Fruit fly (Drosophila melanogaster) whole organism, embryonic: ENCODE measurements around the gene Arp10.

Source experiments
- ATbp ChIP-seq: fragments of 200-800 bp; sonication (Bioruptor generic); optimal IDR thresholded peaks from 2 replicates; lab custom pipeline; 2017; ENCODE audit warnings: missing biosample characterization, mild to moderate bottlenecking, missing genetic modification characterization, missing genetic modification reagents
- Bgb ChIP-seq: fragments of 200-800 bp; sonication (Bioruptor generic); IDR thresholded peaks from 2 replicates; pipeline ENCODE4 v1.3.6; 2022; ENCODE audit warnings: missing biosample characterization, missing genetic modification characterization; ENCODE audit not compliant: partially characterized antibody
- CG10565 ChIP-seq: fragments of 200-800 bp; sonication (Bioruptor generic); optimal IDR thresholded peaks from 3 replicates; lab custom pipeline; 2016; ENCODE audit warnings: missing biosample characterization, mild to moderate bottlenecking, missing genetic modification characterization
- CG11085 ChIP-seq: fragments of 200-800 bp; sonication (Bioruptor generic); IDR thresholded peaks from 2 replicates; pipeline ENCODE4 v1.3.6; 2022; ENCODE audit warnings: missing biosample characterization, missing genetic modification characterization
- CG14860 ChIP-seq: fragments of 200-800 bp; sonication (Bioruptor generic); IDR thresholded peaks from 3 replicates; pipeline ENCODE4 v1.3.6; 2022; ENCODE audit warnings: missing biosample characterization, missing genetic modification characterization; ENCODE audit not compliant: partially characterized antibody
- CG15011 ChIP-seq: fragments of 200-800 bp; sonication (Bioruptor generic); optimal IDR thresholded peaks from 3 replicates; lab custom pipeline; 2018; ENCODE audit warnings: missing biosample characterization, mild to moderate bottlenecking, missing genetic modification characterization
- CG16779 ChIP-seq: fragments of 200-800 bp; sonication (Bioruptor generic); IDR thresholded peaks from 2 replicates; pipeline ENCODE4 v1.3.6; 2022; ENCODE audit warnings: missing biosample characterization, missing genetic modification characterization
- CG16815 ChIP-seq: fragments of 200-800 bp; sonication (Bioruptor generic); optimal IDR thresholded peaks from 3 replicates; lab custom pipeline; 2017; ENCODE audit warnings: missing biosample characterization, mild to moderate bottlenecking, missing genetic modification characterization
- CG17361 ChIP-seq: fragments of 200-800 bp; sonication (Bioruptor generic); IDR thresholded peaks from 3 replicates; pipeline ENCODE4 v1.3.6; 2022; ENCODE audit warnings: missing biosample characterization, missing genetic modification characterization
- CG2116 ChIP-seq: fragments of 200-800 bp; sonication (Bioruptor generic); optimal IDR thresholded peaks from 3 replicates; lab custom pipeline; 2018; ENCODE audit warnings: missing biosample characterization, mild to moderate bottlenecking, missing genetic modification characterization
- CG2199 ChIP-seq: fragments of 200-800 bp; sonication (Bioruptor generic); IDR thresholded peaks from 3 replicates; pipeline ENCODE4 v1.3.6; 2022; ENCODE audit warnings: missing biosample characterization, missing genetic modification characterization
- CG4404 ChIP-seq: fragments of 200-800 bp; sonication (Bioruptor generic); IDR thresholded peaks from 2 replicates; pipeline ENCODE4 v1.3.6; 2022; ENCODE audit warnings: missing biosample characterization, missing genetic modification characterization
- CG5953 ChIP-seq: fragments of 200-800 bp; sonication (Bioruptor generic); IDR thresholded peaks from 2 replicates; pipeline ENCODE4 v1.3.6; 2022; ENCODE audit warnings: missing biosample characterization, missing genetic modification characterization
- CG6791 ChIP-seq: fragments of 200-800 bp; sonication (Bioruptor generic); IDR thresholded peaks from 3 replicates; pipeline ENCODE4 v1.3.6; 2022; ENCODE audit warnings: missing biosample characterization, missing genetic modification characterization; ENCODE audit not compliant: partially characterized antibody
- CG7987 ChIP-seq: fragments of 200-800 bp; sonication (Bioruptor generic); optimal IDR thresholded peaks from 2 replicates; lab custom pipeline; 2018; ENCODE audit warnings: missing biosample characterization, mild to moderate bottlenecking, missing genetic modification characterization, moderate library complexity
- CG8765 ChIP-seq: fragments of 200-800 bp; sonication (Bioruptor generic); IDR thresholded peaks from 2 replicates; pipeline ENCODE4 v1.3.6; 2022; ENCODE audit warnings: missing biosample characterization, missing genetic modification characterization
- CG9609 ChIP-seq: fragments of 200-800 bp; sonication (Bioruptor generic); optimal IDR thresholded peaks from 3 replicates; lab custom pipeline; 2016; ENCODE audit warnings: missing biosample characterization, missing genetic modification characterization
- CoRest ChIP-seq: fragments of 200-800 bp; sonication (Bioruptor generic); optimal IDR thresholded peaks from 3 replicates; lab custom pipeline; 2018; ENCODE audit warnings: missing biosample characterization, mild to moderate bottlenecking, missing genetic modification characterization, moderate library complexity
- Dad ChIP-seq: fragments of 200-800 bp; sonication (Bioruptor generic); optimal IDR thresholded peaks from 3 replicates; lab custom pipeline; 2016; ENCODE audit warnings: missing biosample characterization, missing genetic modification characterization
- Dip2 ChIP-seq: fragments of 200-800 bp; sonication (Bioruptor generic); IDR thresholded peaks from 2 replicates; pipeline ENCODE4 v1.3.6; 2022; ENCODE audit warnings: missing biosample characterization, missing genetic modification characterization
- Dip3 ChIP-seq: fragments of 200-800 bp; sonication (Bioruptor generic); optimal IDR thresholded peaks from 3 replicates; lab custom pipeline; 2016; ENCODE audit warnings: missing biosample characterization, missing genetic modification characterization
- Dll ChIP-seq: fragments of 200-800 bp; sonication (Bioruptor generic); IDR thresholded peaks from 4 replicates; pipeline ENCODE4 v1.3.6; 2022; ENCODE audit warnings: missing biosample characterization, missing genetic modification characterization; ENCODE audit not compliant: partially characterized antibody
- Hr3 ChIP-seq: fragments of 200-800 bp; sonication (Bioruptor generic); optimal IDR thresholded peaks from 3 replicates; lab custom pipeline; 2016; ENCODE audit warnings: missing biosample characterization, missing genetic modification characterization
- Hr39 ChIP-seq: fragments of >200 bp; optimal IDR thresholded peaks from 2 replicates; lab custom pipeline; 2017
- MBD-R2 ChIP-seq: fragments of 200-800 bp; sonication (Bioruptor generic); IDR thresholded peaks from 2 replicates; pipeline ENCODE4 v1.3.6; 2022; ENCODE audit warnings: missing biosample characterization, missing genetic modification characterization
- Oaz ChIP-seq: fragments of 200-800 bp; sonication (Bioruptor generic); IDR thresholded peaks from 2 replicates; pipeline ENCODE4 v1.3.6; 2022; ENCODE audit warnings: missing biosample characterization, missing genetic modification characterization
- Optix ChIP-seq: fragments of 200-800 bp; sonication (Bioruptor generic); IDR thresholded peaks from 3 replicates; pipeline ENCODE4 v1.3.6; 2022; ENCODE audit warnings: missing biosample characterization, missing genetic modification characterization
- PHDP ChIP-seq: fragments of 200-800 bp; sonication (Bioruptor generic); optimal IDR thresholded peaks from 3 replicates; lab custom pipeline; 2018; ENCODE audit warnings: missing biosample characterization, mild to moderate bottlenecking, missing genetic modification characterization, moderate library complexity
- Pdp1 ChIP-seq, 2 experiments: fragments of 200-800 bp; sonication (Bioruptor generic); optimal IDR thresholded peaks; 3 replicates each; lab custom pipeline; 2016; ENCODE audit warnings: missing biosample characterization in 2 of 2, missing genetic modification characterization in 2 of 2, mild to moderate bottlenecking in 1 of 2, moderate library complexity in 1 of 2
- Poxn ChIP-seq: fragments of 200-800 bp; sonication (Bioruptor generic); IDR thresholded peaks from 2 replicates; pipeline ENCODE4 v1.3.6; 2022; ENCODE audit warnings: missing biosample characterization, missing genetic modification characterization
- Sin3A ChIP-seq: fragments of >200 bp; optimal IDR thresholded peaks from 2 replicates; lab custom pipeline; 2018
- Six4 ChIP-seq: fragments of 200-800 bp; sonication (Bioruptor generic); optimal IDR thresholded peaks from 2 replicates; lab custom pipeline; 2016; ENCODE audit warnings: missing biosample characterization, missing genetic modification characterization
- Sox100B ChIP-seq: fragments of 200-800 bp; sonication (Bioruptor generic); optimal IDR thresholded peaks from 3 replicates; lab custom pipeline; 2018; ENCODE audit warnings: missing biosample characterization, mild to moderate bottlenecking, missing genetic modification characterization
- Sry-β ChIP-seq: fragments of 200-800 bp; sonication (Bioruptor generic); optimal IDR thresholded peaks from 2 replicates; lab custom pipeline; 2018; ENCODE audit warnings: missing biosample characterization, mild to moderate bottlenecking, missing genetic modification characterization, moderate library complexity
- Trl ChIP-seq, 3 experiments: fragments of >200 bp in 2 of 3; fragments of 200-800 bp in 1 of 3; sonication (Bioruptor generic) in 1 of 3; optimal IDR thresholded peaks; 2 replicates in 1 of 3; 3 replicates in 2 of 3; lab custom pipeline; 2016 to 2017; ENCODE audit warnings: missing biosample characterization in 1 of 3, missing genetic modification characterization in 1 of 3
- bigmax ChIP-seq: fragments of 200-800 bp; sonication (Bioruptor generic); optimal IDR thresholded peaks from 2 replicates; lab custom pipeline; 2018; ENCODE audit warnings: missing biosample characterization, mild to moderate bottlenecking, missing genetic modification characterization
- croc ChIP-seq: fragments of 200-800 bp; sonication (Bioruptor generic); conservative IDR thresholded peaks from 3 replicates; pipeline ENCODE4 v1.3.6; 2022; ENCODE audit warnings: missing biosample characterization, missing genetic modification characterization
- crp ChIP-seq, 2 experiments: fragments of 200-800 bp; sonication (Bioruptor generic); optimal IDR thresholded peaks; 2 replicates in 1 of 2; 3 replicates in 1 of 2; lab custom pipeline; 2017; ENCODE audit warnings: missing biosample characterization in 2 of 2, missing genetic modification characterization in 2 of 2, mild to moderate bottlenecking in 1 of 2, moderate library complexity in 1 of 2
- dmrt99B ChIP-seq: fragments of 200-800 bp; sonication (Bioruptor generic); optimal IDR thresholded peaks from 2 replicates; lab custom pipeline; 2018; ENCODE audit warnings: missing biosample characterization, mild to moderate bottlenecking, missing genetic modification characterization, moderate library complexity
- emc ChIP-seq: fragments of 200-800 bp; sonication (Bioruptor generic); optimal IDR thresholded peaks from 2 replicates; lab custom pipeline; 2016; ENCODE audit warnings: missing biosample characterization, missing genetic modification characterization
- hb ChIP-seq: fragments of 200-800 bp; sonication (Bioruptor generic); IDR thresholded peaks from 3 replicates; pipeline ENCODE4 v1.3.6; 2022; ENCODE audit warnings: missing biosample characterization, missing genetic modification characterization; ENCODE audit not compliant: partially characterized antibody
- hth ChIP-seq: fragments of >200 bp; optimal IDR thresholded peaks from 2 replicates; lab custom pipeline; 2017; ENCODE audit warnings: inconsistent platforms
- inv ChIP-seq: fragments of 200-800 bp; sonication (Bioruptor generic); IDR thresholded peaks from 2 replicates; pipeline ENCODE4 v1.3.6; 2022; ENCODE audit warnings: missing biosample characterization, missing genetic modification characterization; ENCODE audit not compliant: partially characterized antibody
- jing ChIP-seq: fragments of 200-800 bp; sonication (Bioruptor generic); optimal IDR thresholded peaks from 2 replicates; lab custom pipeline; 2018; ENCODE audit warnings: missing biosample characterization, mild to moderate bottlenecking, missing genetic modification characterization
- tgo ChIP-seq: fragments of 200-800 bp; sonication (Bioruptor generic); IDR thresholded peaks from 3 replicates; pipeline ENCODE4 v1.3.6; 2022; ENCODE audit warnings: missing biosample characterization, missing genetic modification characterization
- unc-4 ChIP-seq: fragments of 200-800 bp; sonication (Bioruptor generic); IDR thresholded peaks from 2 replicates; pipeline ENCODE4 v1.3.6; 2022; ENCODE audit warnings: missing biosample characterization, missing genetic modification characterization; ENCODE audit not compliant: partially characterized antibody
- unpg ChIP-seq: fragments of 200-800 bp; sonication (Bioruptor generic); optimal IDR thresholded peaks from 3 replicates; lab custom pipeline; 2018; ENCODE audit warnings: missing biosample characterization, mild to moderate bottlenecking, missing genetic modification characterization, moderate library complexity
- vnd ChIP-seq: fragments of 200-800 bp; sonication (Bioruptor generic); IDR thresholded peaks from 3 replicates; pipeline ENCODE4 v1.3.6; 2022; ENCODE audit warnings: missing biosample characterization, missing genetic modification characterization; ENCODE audit not compliant: partially characterized antibody
- z ChIP-seq: fragments of 200-800 bp; sonication (Bioruptor generic); IDR thresholded peaks from 3 replicates; pipeline ENCODE4 v1.3.6; 2022; ENCODE audit warnings: missing biosample characterization, missing genetic modification characterization
- zen2 ChIP-seq: fragments of 200-800 bp; sonication (Bioruptor generic); IDR thresholded peaks from 3 replicates; pipeline ENCODE4 v1.3.6; 2022; ENCODE audit warnings: missing biosample characterization, missing genetic modification characterization; ENCODE audit not compliant: partially characterized antibody

Arp10 gene

DNA sequence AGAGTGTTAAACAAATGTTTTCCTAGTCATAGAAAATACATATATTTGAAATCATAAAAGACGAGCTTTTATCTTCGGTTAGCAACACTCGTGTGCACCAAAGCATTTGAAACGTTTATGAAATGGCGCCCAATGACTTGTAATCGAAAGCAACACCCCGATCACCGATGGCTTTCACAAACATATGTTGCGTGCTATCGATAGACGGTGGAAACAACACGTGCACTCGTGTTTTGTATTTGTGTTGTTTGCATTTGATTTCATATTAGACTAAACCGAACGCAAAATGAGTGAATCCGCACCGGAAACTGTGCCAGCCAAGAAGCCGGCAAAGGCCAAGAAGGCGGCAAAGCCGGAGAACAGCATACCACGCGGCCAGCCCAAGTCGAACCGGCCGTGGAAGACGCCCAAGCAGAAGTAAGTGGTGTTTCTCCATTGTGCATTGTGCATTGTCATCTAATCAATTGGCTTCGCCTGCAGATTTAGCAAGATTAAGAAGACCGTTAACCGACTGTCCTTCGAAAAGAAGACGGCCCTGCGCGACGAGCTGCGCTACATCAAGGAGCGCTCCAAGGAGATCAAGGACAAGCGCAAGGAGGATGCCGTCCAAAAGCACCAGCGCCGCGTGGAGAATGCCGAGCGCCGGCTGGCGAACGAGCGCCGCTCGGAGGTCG, 29.8 kb downstream of the Arp10 start, which contains the start of gene CG14210 (continued):
- TF ChIP-seq zen2 (GFP tag; lab: Robert Waterston, UW) (peak; percentile 78), CG7987 (GFP tag; lab: Kevin White, UChicago) (peak; percentile 2), CG17361 (no peak), tgo (GFP tag; lab: Robert Waterston, UW) (no peak), CG4404 (GFP tag; lab: Robert Waterston, UW) (no peak), Oaz (GFP tag; lab: Robert Waterston, UW) (no peak), hb (GFP tag; lab: Robert Waterston, UW) (peak; percentile 66; the same call in 1 of the 3 replicates), CG6791 (GFP tag; lab: Robert Waterston, UW) (peak; percentile 75; the same call in 2 of the 3 replicates), z (GFP tag; lab: Robert Waterston, UW) (no peak), Poxn (no peak), Bgb (GFP tag; lab: Robert Waterston, UW) (peak; percentile 71), CG15011 (GFP tag; lab: Kevin White, UChicago) (no peak), Hr3 (no peak), CG2116 (GFP tag; lab: Kevin White, UChicago) (peak; percentile 97), MBD-R2 (GFP tag; lab: Robert Waterston, UW) (peak; percentile 70), CG16779 (GFP tag; lab: Robert Waterston, UW) (no peak), vnd (GFP tag; lab: Robert Waterston, UW) (peak; percentile 65), unc-4 (GFP tag; lab: Robert Waterston, UW) (peak; percentile 64), Hr39 (lab: Kevin White, UChicago) (no peak), Dip3 (GFP tag; lab: Kevin White, UChicago) (no peak), emc (GFP tag; lab: Kevin White, UChicago) (no peak), CG11085 (GFP tag; lab: Robert Waterston, UW) (no peak), unpg (GFP tag; lab: Kevin White, UChicago) (no peak), CG2199 (GFP tag; lab: Robert Waterston, UW) (no peak), inv (peak; percentile 48; the same call in 1 of the 2 replicates), Dll (peak; percentile 62; the same call in 3 of the 4 replicates), Trl (optimal IDR thresholded peaks at IDR 0.05; lab: Kevin White, UChicago) (no peak), Trl (GFP tag; optimal IDR thresholded peaks at IDR 0.05; lab: Kevin White, UChicago) (no peak), Dad (GFP tag; lab: Kevin White, UChicago) (no peak), CG10565 (GFP tag; lab: Kevin White, UChicago) (no peak), CG8765 (GFP tag; lab: Robert Waterston, UW) (no peak), croc (GFP tag; lab: Robert Waterston, UW) (no peak), CoRest (tag; lab: Kevin White, UChicago) (no peak), crp (GFP tag; optimal IDR thresholded peaks at IDR 0.05; lab: Kevin White, UChicago) (peak; percentile 3 to 84), PHDP (tag; lab: Kevin White, UChicago) (no peak), Dip2 (no peak), CG14860 (peak; percentile 52; the same call in 2 of the 3 replicates), Pdp1 (GFP tag; optimal IDR thresholded peaks at IDR 0.05; lab: Kevin White, UChicago) (no peak), CG9609 (GFP tag; lab: Kevin White, UChicago) (no peak), bigmax (GFP tag; lab: Kevin White, UChicago) (no peak), Sox100B (GFP tag; lab: Kevin White, UChicago) (no peak), Six4 (no peak), Sry-β (no peak), jing (GFP tag; lab: Kevin White, UChicago) (no peak), CG5953 (GFP tag; lab: Robert Waterston, UW) (no peak), dmrt99B (tag; lab: Kevin White, UChicago) (no peak), CG16815 (GFP tag; lab: Kevin White, UChicago) (no peak), Optix (GFP tag; lab: Robert Waterston, UW) (no peak), ATbp (GFP tag; lab: Kevin White, UChicago) (no peak), Sin3A (lab: Kevin White, UChicago) (no peak), hth (lab: Kevin White, UChicago) (no peak)
